Fruit fly (Drosophila melanogaster): Measurements from ENCODE around the gene mus302.

DNA sequence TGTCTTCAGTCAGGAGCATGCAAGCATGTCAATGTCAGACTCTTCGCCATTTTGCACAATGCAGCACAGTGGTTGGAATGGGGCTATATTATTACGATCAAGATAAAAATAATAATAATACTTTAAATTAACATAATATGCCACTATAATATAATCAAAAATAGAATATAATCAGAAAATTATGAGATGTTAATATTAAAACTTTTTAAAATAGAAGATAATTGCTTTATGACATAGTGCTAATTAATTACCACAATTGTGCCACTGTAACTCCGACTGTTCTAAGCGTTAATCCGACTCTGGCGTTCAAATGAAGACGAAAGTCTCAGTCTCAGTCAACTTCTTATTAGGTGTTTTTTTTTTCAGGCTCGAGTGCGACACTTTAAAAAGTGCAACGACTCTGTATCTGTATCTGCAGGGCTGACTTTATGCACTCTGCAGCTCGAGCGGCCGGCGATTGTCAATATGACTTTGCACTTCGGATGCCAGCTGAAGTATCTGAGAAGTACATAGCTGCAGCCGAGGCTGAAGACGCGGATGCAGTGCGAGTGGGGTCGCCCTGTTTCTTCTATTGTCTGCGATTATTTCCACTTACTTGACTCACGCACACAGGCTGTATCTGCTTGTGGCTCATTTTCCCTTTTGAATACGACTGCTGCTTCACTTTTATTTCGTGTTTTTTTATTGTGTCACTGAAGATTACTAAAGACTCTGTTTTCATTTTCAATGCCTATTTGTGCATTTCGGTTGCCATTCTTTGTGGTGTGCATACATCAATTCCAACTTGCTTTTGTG lies 17.1 kb downstream of the mus302 start:
- TF ChIP-seq pan (optimal IDR thresholded peaks at IDR 0.05) (no peak), CG8478 (optimal IDR thresholded peaks at IDR 0.05) (no peak), psq (optimal IDR thresholded peaks at IDR 0.05) (no peak)

Data from whole organism.